Fruit fly (Drosophila melanogaster): ENCODE data around the gene Clp.

The Clp gene

dm6 chr2L:821242-821985 lies 1.6 kb downstream of the Clp start, which contains the start of gene CG3662 (continued):
- TF ChIP-seq CG1621 (tag; optimal IDR thresholded peaks at IDR 0.05) (no peak), CG6792 (GFP tag; optimal IDR thresholded peaks at IDR 0.05) (no peak), Hr38 (GFP tag; optimal IDR thresholded peaks at IDR 0.05) (no peak), Smox (GFP tag; optimal IDR thresholded peaks at IDR 0.05) (no peak)

dm6 chr2L:821986-822711 lies 2.4 kb downstream of the Clp start:
- TF ChIP-seq salr (GFP tag; optimal IDR thresholded peaks at IDR 0.05) (no peak), esn (GFP tag; optimal IDR thresholded peaks at IDR 0.05) (no peak), CG15336 (GFP tag; IDR thresholded peaks at IDR 0.05) (peak; percentile 14; the same call in 1 of the 2 replicates), Eip78C (GFP tag) (peak; percentile 73), CG8119 (GFP tag; IDR thresholded peaks at IDR 0.05) (0 out of 3 replicates have a peak, but pooled peaks have one; percentile 4), svp (GFP tag) (peak; percentile 78)

- TF ChIP-seq CG16779 (tag; optimal IDR thresholded peaks at IDR 0.05) (peak; percentile 32), Gug (GFP tag; IDR thresholded peaks at IDR 0.05) (no peak), CG11762 (GFP tag; optimal IDR thresholded peaks at IDR 0.05; ENCODE audit: insufficient read depth) (no peak), CG6163 (GFP tag; IDR thresholded peaks at IDR 0.05) (peak; percentile 59; the same call in 1 of the 3 replicates), CG32006 (GFP tag; optimal IDR thresholded peaks at IDR 0.05) (peak; percentile 21), achi (GFP tag; optimal IDR thresholded peaks at IDR 0.05) (peak; percentile 13), CG7368 (GFP tag; optimal IDR thresholded peaks at IDR 0.05) (no peak), dsx (GFP tag; optimal IDR thresholded peaks at IDR 0.05; ENCODE audit: poor library complexity, severe bottlenecking) (peak; percentile 13), Ets96B (tag; optimal IDR thresholded peaks at IDR 0.05) (no peak), Hr39 (GFP tag; optimal IDR thresholded peaks at IDR 0.05) (no peak), Hr4 (GFP tag; optimal IDR thresholded peaks at IDR 0.05) (no peak), Sox15 (GFP tag; optimal IDR thresholded peaks at IDR 0.05) (no peak), CG34406 (GFP tag; optimal IDR thresholded peaks at IDR 0.05) (no peak), Lpt (GFP tag; optimal IDR thresholded peaks at IDR 0.05) (peak; percentile 12), lz (GFP tag; optimal IDR thresholded peaks at IDR 0.05) (peak; percentile 29), CG8319 (GFP tag; optimal IDR thresholded peaks at IDR 0.05) (no peak), eg (GFP tag; IDR thresholded peaks at IDR 0.05) (peak; percentile 34; the same call in 1 of the 3 replicates), acj6 (GFP tag; optimal IDR thresholded peaks at IDR 0.05) (no peak), OdsH (GFP tag; optimal IDR thresholded peaks at IDR 0.05) (no peak), spab (GFP tag; optimal IDR thresholded peaks at IDR 0.05) (no peak), fkh (GFP tag; optimal IDR thresholded peaks at IDR 0.05) (peak; percentile 66), CG3919 (GFP tag; optimal IDR thresholded peaks at IDR 0.05) (peak; percentile 32), fd59A (GFP tag; optimal IDR thresholded peaks at IDR 0.05) (no peak), CG4318 (GFP tag; optimal IDR thresholded peaks at IDR 0.05) (no peak), Eip93F (GFP tag; optimal IDR thresholded peaks at IDR 0.05) (no peak), CG11902 (GFP tag; optimal IDR thresholded peaks at IDR 0.05) (no peak), CG6808 (GFP tag; optimal IDR thresholded peaks at IDR 0.05) (peak; percentile 55), CG3032 (tag; optimal IDR thresholded peaks at IDR 0.05) (no peak), CG8119 (GFP tag; IDR thresholded peaks at IDR 0.05) (peak; percentile 30; the same call in 1 of the 3 replicates), Sox14 (GFP tag; optimal IDR thresholded peaks at IDR 0.05) (peak; percentile 60), salr (GFP tag; optimal IDR thresholded peaks at IDR 0.05) (no peak), CG6854 (GFP tag; optimal IDR thresholded peaks at IDR 0.05) (peak; percentile 35), Eip78C (GFP tag) (peak; percentile 86), CG9139 (GFP tag; optimal IDR thresholded peaks at IDR 0.05) (no peak), Blimp-1 (GFP tag; optimal IDR thresholded peaks at IDR 0.05) (no peak), CG8632 (GFP tag; optimal IDR thresholded peaks at IDR 0.05) (no peak), CG15336 (GFP tag; IDR thresholded peaks at IDR 0.05) (peak; percentile 21; the same call in 1 of the 2 replicates), CG6792 (GFP tag; optimal IDR thresholded peaks at IDR 0.05) (peak; percentile 6), Ets21C (GFP tag; optimal IDR thresholded peaks at IDR 0.05) (peak; percentile 14), Smox (GFP tag; optimal IDR thresholded peaks at IDR 0.05) (no peak), esn (GFP tag; optimal IDR thresholded peaks at IDR 0.05) (peak; percentile 54)
Measured at dm6 chr2L:825768-826263, 6.1 kb downstream of the Clp start, which contains the start of the genes CG3862 and dock. CG3862 (minus strand) TSS chr2L:825861. dock (plus strand) TSS chr2L:825969.

Measured in whole organism, prepupa.